Fruit fly (Drosophila melanogaster): ENCODE data around the gene CG6980.

CG6980 gene

dm6 chr3R:24816993-24817854, 9.8 kb downstream of the CG6980 start, which contains the start of the genes CG5808 and Saf-B (continued):
- TF ChIP-seq Xbp1 (GFP tag; optimal IDR thresholded peaks at IDR 0.05), result peak; percentile 39
- peak; percentile 76 for TF ChIP-seq amos (GFP tag; IDR thresholded peaks at IDR 0.05; ENCODE audit: partially characterized antibody)
- TF ChIP-seq CG31441 (GFP tag; IDR thresholded peaks at IDR 0.05), result no peak
- no peak for TF ChIP-seq CG12219 (GFP tag; optimal IDR thresholded peaks at IDR 0.05)
- TF ChIP-seq slbo (GFP tag; IDR thresholded peaks at IDR 0.05), result peak; percentile 60
- TF ChIP-seq Dip2 (GFP tag; IDR thresholded peaks at IDR 0.05), result no peak
- no peak for TF ChIP-seq sim (GFP tag; IDR thresholded peaks at IDR 0.05)
- TF ChIP-seq org-1 (GFP tag; optimal IDR thresholded peaks at IDR 0.05), result no peak
- no peak for TF ChIP-seq CHES-1-like (GFP tag; optimal IDR thresholded peaks at IDR 0.05)
- TF ChIP-seq hkb (optimal IDR thresholded peaks at IDR 0.05), result no peak
- no peak for TF ChIP-seq hkb (GFP tag; IDR thresholded peaks at IDR 0.05)
- no peak for TF ChIP-seq vfl (GFP tag; optimal IDR thresholded peaks at IDR 0.05)
- peak; percentile 31 for TF ChIP-seq zfh2 (GFP tag; optimal IDR thresholded peaks at IDR 0.05)
- peak; percentile 43; the same call in 1 of the 2 replicates for TF ChIP-seq CG14441 (GFP tag; IDR thresholded peaks at IDR 0.05)
- TF ChIP-seq CG4404 (GFP tag; IDR thresholded peaks at IDR 0.05), result peak; percentile 48; the same call in 1 of the 2 replicates
- TF ChIP-seq CG31224 (GFP tag; IDR thresholded peaks at IDR 0.05), result peak; percentile 43; the same call in 1 of the 2 replicates
- no peak for TF ChIP-seq HLHmδ (GFP tag; optimal IDR thresholded peaks at IDR 0.05)
- peak; percentile 85 for TF ChIP-seq nmo (GFP tag; optimal IDR thresholded peaks at IDR 0.05)
- TF ChIP-seq Bdp1 (GFP tag; optimal IDR thresholded peaks at IDR 0.05), result no peak
- no peak for TF ChIP-seq fu2 (GFP tag; optimal IDR thresholded peaks at IDR 0.05)
- TF ChIP-seq CG10979 (tag; optimal IDR thresholded peaks at IDR 0.05), result peak; percentile 28
- TF ChIP-seq abd-A (tag; optimal IDR thresholded peaks at IDR 0.05), result no peak
- TF ChIP-seq MTF-1 (GFP tag; optimal IDR thresholded peaks at IDR 0.05; ENCODE audit: borderline replicate concordance), result no peak
- TF ChIP-seq Mad (GFP tag; optimal IDR thresholded peaks at IDR 0.05), result no peak
- no peak for TF ChIP-seq p53 (GFP tag; optimal IDR thresholded peaks at IDR 0.05)
- peak; percentile 39 for TF ChIP-seq CG4617 (GFP tag; optimal IDR thresholded peaks at IDR 0.05; ENCODE audit: borderline replicate concordance)
- TF ChIP-seq CG6254 (GFP tag; optimal IDR thresholded peaks at IDR 0.05), result no peak
- TF ChIP-seq CG11247 (GFP tag; IDR thresholded peaks at IDR 0.05), result no peak
- TF ChIP-seq CG3065 (GFP tag; optimal IDR thresholded peaks at IDR 0.05), result no peak
- TF ChIP-seq scrt (GFP tag; optimal IDR thresholded peaks at IDR 0.05), result no peak
- no peak for TF ChIP-seq dm (GFP tag; optimal IDR thresholded peaks at IDR 0.05)
- peak; percentile 8 for TF ChIP-seq Spps (tag; optimal IDR thresholded peaks at IDR 0.05)
- TF ChIP-seq Dbx (GFP tag; IDR thresholded peaks at IDR 0.05), result peak; percentile 44; the same call in 2 of the 3 replicates
- TF ChIP-seq Oaz (GFP tag; IDR thresholded peaks at IDR 0.05), result no peak
- no peak; the same call in 1 of the 2 replicates for TF ChIP-seq CG32772 (GFP tag; IDR thresholded peaks at IDR 0.05)
- no peak for TF ChIP-seq eyg (GFP tag; optimal IDR thresholded peaks at IDR 0.05)
- TF ChIP-seq CG6791 (GFP tag; IDR thresholded peaks at IDR 0.05; ENCODE audit: partially characterized antibody), result peak; percentile 89
- no peak for TF ChIP-seq D19A (tag; optimal IDR thresholded peaks at IDR 0.05)
- TF ChIP-seq Atf-2 (GFP tag; optimal IDR thresholded peaks at IDR 0.05), result no peak
- no peak for TF ChIP-seq lov (optimal IDR thresholded peaks at IDR 0.05)
- no peak for TF ChIP-seq lov (GFP tag; IDR thresholded peaks at IDR 0.05)
- TF ChIP-seq Blimp-1 (GFP tag; optimal IDR thresholded peaks at IDR 0.05), result no peak
- TF ChIP-seq CG9817 (tag; optimal IDR thresholded peaks at IDR 0.05), result no peak
- peak; percentile 10 for TF ChIP-seq Sry-β (GFP tag; optimal IDR thresholded peaks at IDR 0.05)
- peak; percentile 69 for TF ChIP-seq CG12391 (tag; optimal IDR thresholded peaks at IDR 0.05)
- no peak for TF ChIP-seq CG30431 (GFP tag; optimal IDR thresholded peaks at IDR 0.05)
- no peak for TF ChIP-seq CG1603 (tag; optimal IDR thresholded peaks at IDR 0.05)
- peak; percentile 76 for TF ChIP-seq CG9727 (GFP tag; optimal IDR thresholded peaks at IDR 0.05)
- peak; percentile 53; the same call in 1 of the 2 replicates for TF ChIP-seq Rfx (GFP tag; IDR thresholded peaks at IDR 0.05)

Measured in whole organism, embryonic.